Worm (Caenorhabditis elegans) whole organism, mixed stage, embryonic: ENCODE results near the gene fcmt-1.

Experiments
- ceh-39 ChIP-seq: fragments of 150-350 bp; optimal IDR thresholded peaks from 2 replicates; lab custom pipeline; 2014; ENCODE audit warnings: missing biosample characterization, missing genetic modification characterization
- ceh-43 ChIP-seq: fragments of 200-800 bp; sonication (Bioruptor generic); optimal IDR thresholded peaks from 2 replicates; lab custom pipeline; 2018; ENCODE audit warnings: mild to moderate bottlenecking, missing genetic modification characterization, moderate library complexity, missing compliant biosample characterization
- ces-1 ChIP-seq: fragments of 150-350 bp; optimal IDR thresholded peaks from 2 replicates; lab custom pipeline; 2014; ENCODE audit warnings: missing biosample characterization, missing genetic modification reagents, missing genetic modification characterization
- cnd-1 ChIP-seq: fragments of 200-800 bp; sonication (Bioruptor generic); optimal IDR thresholded peaks from 2 replicates; lab custom pipeline; 2018; ENCODE audit warnings: mild to moderate bottlenecking, missing genetic modification characterization, missing compliant biosample characterization
- drap-1 ChIP-seq: fragments of 200-800 bp; sonication (Bioruptor generic); optimal IDR thresholded peaks from 3 replicates; lab custom pipeline; 2018; ENCODE audit warnings: mild to moderate bottlenecking, missing genetic modification characterization, missing compliant biosample characterization
- elt-3 ChIP-seq: fragments of 150-350 bp; optimal IDR thresholded peaks from 2 replicates; lab custom pipeline; 2014; ENCODE audit warnings: missing biosample characterization, missing genetic modification characterization
- flh-1 ChIP-seq: fragments of 200-800 bp; sonication (Bioruptor generic); optimal IDR thresholded peaks from 2 replicates; lab custom pipeline; 2018; ENCODE audit warnings: mild to moderate bottlenecking, missing genetic modification characterization, moderate library complexity, missing compliant biosample characterization
- ham-2 ChIP-seq: fragments of 200-800 bp; sonication (Bioruptor generic); optimal IDR thresholded peaks from 2 replicates; lab custom pipeline; 2018; ENCODE audit warnings: mild to moderate bottlenecking, missing genetic modification characterization, missing compliant biosample characterization
- hlh-1 ChIP-seq: fragments of 150-350 bp; optimal IDR thresholded peaks from 2 replicates; lab custom pipeline; 2014; ENCODE audit warnings: missing biosample characterization, missing genetic modification reagents, missing genetic modification characterization
- lin-13 ChIP-seq: fragments of 150-350 bp; optimal IDR thresholded peaks from 2 replicates; lab custom pipeline; 2014; ENCODE audit warnings: missing biosample characterization, missing genetic modification characterization
- lsy-2 ChIP-seq: fragments of 150-350 bp; optimal IDR thresholded peaks from 2 replicates; lab custom pipeline; 2014; ENCODE audit warnings: missing biosample characterization, missing genetic modification characterization
- mab-5 ChIP-seq: fragments of 150-350 bp; optimal IDR thresholded peaks from 2 replicates; lab custom pipeline; 2014; ENCODE audit warnings: missing biosample characterization, missing genetic modification characterization
- mep-1 ChIP-seq: fragments of 150-350 bp; optimal IDR thresholded peaks from 2 replicates; lab custom pipeline; 2017; ENCODE audit warnings: missing biosample characterization, missing genetic modification reagents, missing genetic modification characterization, inconsistent platforms
- mls-2 ChIP-seq: sonication (generic microtip); optimal IDR thresholded peaks from 2 replicates; lab custom pipeline; 2016; ENCODE audit warnings: mild to moderate bottlenecking, missing genetic modification characterization, moderate library complexity, missing compliant biosample characterization
- nhr-12 ChIP-seq: fragments of 150-350 bp; optimal IDR thresholded peaks from 2 replicates; lab custom pipeline; 2014; ENCODE audit warnings: missing biosample characterization, missing genetic modification characterization
- nhr-76 ChIP-seq: sonication (generic microtip); optimal IDR thresholded peaks from 2 replicates; lab custom pipeline; 2017; ENCODE audit warnings: missing biosample characterization, missing genetic modification characterization
- pha-4 ChIP-seq: fragments of 150-350 bp; optimal IDR thresholded peaks from 2 replicates; lab custom pipeline; 2018; ENCODE audit warnings: missing biosample characterization, missing genetic modification reagents, missing genetic modification characterization
- sem-2 ChIP-seq: fragments of 200-800 bp; sonication (Bioruptor generic); optimal IDR thresholded peaks from 2 replicates; lab custom pipeline; 2018; ENCODE audit warnings: mild to moderate bottlenecking, missing genetic modification characterization, missing compliant biosample characterization
- snpc-4 ChIP-seq: fragments of 150-350 bp; optimal IDR thresholded peaks from 2 replicates; lab custom pipeline; 2014; ENCODE audit warnings: missing biosample characterization, missing genetic modification characterization
- unc-39 ChIP-seq: fragments of 150-350 bp; optimal IDR thresholded peaks from 2 replicates; lab custom pipeline; 2014; ENCODE audit warnings: missing biosample characterization, missing genetic modification characterization
- unc-62 ChIP-seq: fragments of 150-350 bp; optimal IDR thresholded peaks from 2 replicates; lab custom pipeline; 2014; ENCODE audit warnings: missing biosample characterization, missing genetic modification reagents, missing genetic modification characterization
- zip-8 ChIP-seq: fragments of 150-350 bp; optimal IDR thresholded peaks from 2 replicates; lab custom pipeline; 2014; ENCODE audit warnings: missing biosample characterization, missing genetic modification characterization
- ztf-11 ChIP-seq: fragments of 150-350 bp; optimal IDR thresholded peaks from 2 replicates; lab custom pipeline; 2014; ENCODE audit warnings: missing biosample characterization, missing genetic modification characterization

Gene fcmt-1

ce11 chrII:11680220-11680619 is 29.1 kb downstream of the fcmt-1 start:
- no peak for TF ChIP-seq pha-4 (tag; lab: Kevin White, UChicago)
- TF ChIP-seq flh-1 (GFP tag; lab: Kevin White, UChicago), result no peak
- no peak for TF ChIP-seq snpc-4 (tag; lab: Kevin White, UChicago)
- TF ChIP-seq ceh-43 (GFP tag; lab: Kevin White, UChicago), result no peak
- TF ChIP-seq mep-1 (tag; lab: Kevin White, UChicago), result no peak
- TF ChIP-seq hlh-1 (tag; lab: Kevin White, UChicago), result no peak

- TF ChIP-seq lsy-2 (tag; lab: Kevin White, UChicago) (no peak), zip-8 (no peak), drap-1 (GFP tag; lab: Kevin White, UChicago) (no peak), unc-39 (tag; lab: Kevin White, UChicago) (no peak), lin-13 (peak; percentile 72), unc-62 (GFP tag; lab: Kevin White, UChicago) (no peak), nhr-12 (no peak), pha-4 (tag; lab: Kevin White, UChicago) (peak; percentile 49)
These were observed 33.4 kb downstream of the fcmt-1 start, which contains the start of the genes trr-1 and C47D12.2 for ce11 chrII:11675877-11676473. Gene trr-1 (minus strand): TSS chrII:11675927. Gene C47D12.2 (plus strand): TSS chrII:11676306.

ce11 chrII:11658854-11659253 is 50.5 kb downstream of the fcmt-1 start:
- no peak for TF ChIP-seq ham-2 (GFP tag; lab: Kevin White, UChicago)
- no peak for TF ChIP-seq unc-62 (GFP tag; lab: Kevin White, UChicago)
- TF ChIP-seq ces-1 (GFP tag; lab: Kevin White, UChicago), result no peak
- TF ChIP-seq mab-5 (tag; lab: Kevin White, UChicago), result no peak
- no peak for TF ChIP-seq cnd-1 (tag; lab: Kevin White, UChicago)
- no peak for TF ChIP-seq drap-1 (GFP tag; lab: Kevin White, UChicago)
- TF ChIP-seq ceh-39, result no peak
- no peak for TF ChIP-seq ztf-11
- TF ChIP-seq hlh-1 (tag; lab: Kevin White, UChicago), result no peak
- no peak for TF ChIP-seq nhr-76 (tag; lab: Kevin White, UChicago)
- TF ChIP-seq sem-2 (GFP tag; lab: Kevin White, UChicago), result no peak
- TF ChIP-seq mls-2 (tag; lab: Kevin White, UChicago), result no peak
- no peak for TF ChIP-seq elt-3 (tag; lab: Kevin White, UChicago)
- no peak for TF ChIP-seq unc-39 (tag; lab: Kevin White, UChicago)
- TF ChIP-seq flh-1 (GFP tag; lab: Kevin White, UChicago), result no peak
- TF ChIP-seq, all 35 proteins: peak for 0
